Fruit fly (Drosophila melanogaster) whole organism, embryonic: ENCODE measurements around the gene Lst8.
A peak's percentile ranks its signal among the peaks of the same experiment; 100 is the strongest.

Experiments used
- Ada2b ChIP-seq: fragments of 200-800 bp; sonication (Bioruptor generic); IDR thresholded peaks from 2 replicates; pipeline ENCODE4 v1.3.6; 2022; ENCODE audit warnings: missing biosample characterization, missing genetic modification characterization
- Atf6 ChIP-seq: fragments of 200-800 bp; sonication (Bioruptor generic); IDR thresholded peaks from 2 replicates; pipeline ENCODE4 v1.3.6; 2022; ENCODE audit warnings: missing biosample characterization, missing genetic modification characterization
- CG10431 ChIP-seq: fragments of 200-800 bp; sonication (Bioruptor generic); optimal IDR thresholded peaks from 3 replicates; lab custom pipeline; 2018; ENCODE audit warnings: missing biosample characterization, mild to moderate bottlenecking, missing genetic modification characterization
- CG10462 ChIP-seq: fragments of 200-800 bp; sonication (Bioruptor generic); optimal IDR thresholded peaks from 2 replicates; lab custom pipeline; 2016; ENCODE audit warnings: missing biosample characterization, missing genetic modification characterization
- CG11398 ChIP-seq: fragments of 200-800 bp; sonication (Bioruptor generic); optimal IDR thresholded peaks from 2 replicates; lab custom pipeline; 2016; ENCODE audit warnings: missing biosample characterization, missing genetic modification characterization
- CG2116 ChIP-seq: fragments of 200-800 bp; sonication (Bioruptor generic); optimal IDR thresholded peaks from 3 replicates; lab custom pipeline; 2018; ENCODE audit warnings: missing biosample characterization, mild to moderate bottlenecking, missing genetic modification characterization
- CG30020 ChIP-seq: fragments of 200-800 bp; optimal IDR thresholded peaks from 2 replicates; lab custom pipeline; 2019; ENCODE audit warnings: missing biosample characterization, mild to moderate bottlenecking, missing genetic modification characterization, moderate library complexity
- CG30431 ChIP-seq: fragments of 200-800 bp; sonication (Bioruptor generic); optimal IDR thresholded peaks from 2 replicates; lab custom pipeline; 2017; ENCODE audit warnings: missing biosample characterization, missing genetic modification characterization
- CG32767 ChIP-seq: fragments of 200-800 bp; sonication (Bioruptor generic); IDR thresholded peaks from 2 replicates; pipeline ENCODE4 v1.3.6; 2022; ENCODE audit warnings: missing biosample characterization, missing genetic modification characterization
- CG6254 ChIP-seq: fragments of 200-800 bp; sonication (Bioruptor generic); optimal IDR thresholded peaks from 3 replicates; lab custom pipeline; 2017; ENCODE audit warnings: mild to moderate bottlenecking, missing biosample characterization, missing genetic modification reagents, missing genetic modification characterization
- CG6654 ChIP-seq: fragments of 200-800 bp; sonication (Bioruptor generic); optimal IDR thresholded peaks from 2 replicates; lab custom pipeline; 2017; ENCODE audit warnings: missing biosample characterization, mild to moderate bottlenecking, missing genetic modification characterization
- CG6854 ChIP-seq: fragments of 200-800 bp; sonication (Bioruptor generic); optimal IDR thresholded peaks from 3 replicates; lab custom pipeline; 2017; ENCODE audit warnings: missing biosample characterization, mild to moderate bottlenecking, missing genetic modification characterization
- CG7839 ChIP-seq: fragments of 200-800 bp; sonication (Bioruptor generic); optimal IDR thresholded peaks from 3 replicates; lab custom pipeline; 2018; ENCODE audit warnings: missing biosample characterization, mild to moderate bottlenecking, missing genetic modification characterization, moderate library complexity
- CG9215 ChIP-seq: fragments of 200-800 bp; sonication (Bioruptor generic); IDR thresholded peaks from 2 replicates; pipeline ENCODE4 v1.3.6; 2022; ENCODE audit warnings: missing biosample characterization, missing genetic modification characterization
- CG9932 ChIP-seq: fragments of 200-800 bp; sonication (Bioruptor generic); IDR thresholded peaks from 2 replicates; pipeline ENCODE4 v1.3.6; 2022; ENCODE audit warnings: missing biosample characterization, missing genetic modification characterization
- Deaf1 ChIP-seq: fragments of 200-800 bp; optimal IDR thresholded peaks from 3 replicates; lab custom pipeline; 2019; ENCODE audit warnings: missing biosample characterization, mild to moderate bottlenecking, missing genetic modification characterization, moderate library complexity
- Dfd ChIP-seq, 2 experiments: fragments of >200 bp; optimal IDR thresholded peaks; 2 replicates each; lab custom pipeline; 2017; ENCODE audit warnings: missing biosample characterization in 2 of 2, missing genetic modification characterization in 2 of 2
- Fer1 ChIP-seq: fragments of 200-800 bp; sonication (Bioruptor generic); optimal IDR thresholded peaks from 2 replicates; lab custom pipeline; 2017; ENCODE audit warnings: missing biosample characterization, mild to moderate bottlenecking, missing genetic modification characterization
- HLH54F ChIP-seq: fragments of 200-800 bp; sonication (Bioruptor generic); optimal IDR thresholded peaks from 3 replicates; lab custom pipeline; 2016; ENCODE audit warnings: missing biosample characterization, missing genetic modification characterization
- Hr51 ChIP-seq, 2 experiments: fragments of 200-800 bp; sonication (Bioruptor generic); optimal IDR thresholded peaks; 2 replicates in 1 of 2; 3 replicates in 1 of 2; lab custom pipeline; 2016 to 2018; ENCODE audit warnings: missing biosample characterization in 2 of 2, missing genetic modification characterization in 2 of 2, mild to moderate bottlenecking in 1 of 2, moderate library complexity in 1 of 2
- Kr ChIP-seq: fragments of 200-800 bp; sonication (Bioruptor generic); optimal IDR thresholded peaks from 2 replicates; lab custom pipeline; 2017; ENCODE audit warnings: missing biosample characterization, mild to moderate bottlenecking, missing genetic modification characterization
- Lpt ChIP-seq: fragments of >200 bp; optimal IDR thresholded peaks from 2 replicates; lab custom pipeline; 2018; ENCODE audit warnings: missing biosample characterization, missing genetic modification characterization
- MTF-1 ChIP-seq: fragments of 200-800 bp; sonication (Bioruptor generic); optimal IDR thresholded peaks from 2 replicates; lab custom pipeline; 2018; ENCODE audit warnings: missing biosample characterization, mild to moderate bottlenecking, missing genetic modification characterization, borderline replicate concordance
- Med ChIP-seq: fragments of 200-800 bp; sonication (Bioruptor generic); peaks from one replicate; lab custom pipeline; 2016; ENCODE audit warnings: missing biosample characterization, missing genetic modification characterization, mild to moderate bottlenecking, inconsistent platforms, moderate library complexity
- Ssrp ChIP-seq: fragments of 200-800 bp; sonication (Bioruptor generic); optimal IDR thresholded peaks from 2 replicates; lab custom pipeline; 2018; ENCODE audit warnings: missing biosample characterization, mild to moderate bottlenecking, missing genetic modification characterization, moderate library complexity
- Taf1 ChIP-seq: fragments of 200-800 bp; sonication (Bioruptor generic); IDR thresholded peaks from 2 replicates; pipeline ENCODE4 v1.3.6; 2022; ENCODE audit warnings: missing biosample characterization, missing genetic modification characterization
- Trl ChIP-seq, 3 experiments: fragments of >200 bp in 2 of 3; fragments of 200-800 bp in 1 of 3; sonication (Bioruptor generic) in 1 of 3; optimal IDR thresholded peaks; 2 replicates in 1 of 3; 3 replicates in 2 of 3; lab custom pipeline; 2016 to 2017; ENCODE audit warnings: missing biosample characterization in 1 of 3, missing genetic modification characterization in 1 of 3
- Usf ChIP-seq: fragments of 200-800 bp; sonication (Bioruptor generic); optimal IDR thresholded peaks from 2 replicates; lab custom pipeline; 2017; ENCODE audit warnings: missing genotype, missing biosample characterization, missing genetic modification characterization
- al ChIP-seq: fragments of 200-800 bp; sonication (Bioruptor generic); IDR thresholded peaks from 2 replicates; pipeline ENCODE4 v1.3.6; 2022; ENCODE audit warnings: missing biosample characterization, missing genetic modification characterization
- bowl ChIP-seq: fragments of 200-800 bp; sonication (Bioruptor generic); IDR thresholded peaks from 2 replicates; pipeline ENCODE4 v1.3.6; 2022; ENCODE audit warnings: missing biosample characterization, missing genetic modification characterization
- danr ChIP-seq: fragments of 200-800 bp; sonication (Bioruptor generic); IDR thresholded peaks from 2 replicates; pipeline ENCODE4 v1.3.6; 2022; ENCODE audit warnings: missing biosample characterization, missing genetic modification characterization
- dmrt11E ChIP-seq: fragments of 200-800 bp; sonication (Bioruptor generic); optimal IDR thresholded peaks from 3 replicates; lab custom pipeline; 2018; ENCODE audit warnings: missing biosample characterization, mild to moderate bottlenecking, missing genetic modification characterization, moderate library complexity
- fd3F ChIP-seq: fragments of 200-800 bp; sonication (Bioruptor generic); optimal IDR thresholded peaks from 2 replicates; lab custom pipeline; 2018; ENCODE audit warnings: missing biosample characterization, mild to moderate bottlenecking, missing genetic modification characterization, moderate library complexity
- fd96Cb ChIP-seq: fragments of 200-800 bp; sonication (Bioruptor generic); optimal IDR thresholded peaks from 2 replicates; lab custom pipeline; 2018; ENCODE audit warnings: missing biosample characterization, mild to moderate bottlenecking, missing genetic modification characterization, moderate library complexity
- gcm ChIP-seq: fragments of 200-800 bp; sonication (Bioruptor generic); optimal IDR thresholded peaks from 2 replicates; lab custom pipeline; 2019; ENCODE audit warnings: missing biosample characterization, mild to moderate bottlenecking, missing genetic modification characterization, moderate library complexity
- gt ChIP-seq: fragments of 200-800 bp; sonication (Bioruptor generic); IDR thresholded peaks from 2 replicates; pipeline ENCODE4 v1.3.6; 2022; ENCODE audit warnings: missing biosample characterization, missing genetic modification characterization
- her ChIP-seq: fragments of 200-800 bp; sonication (Bioruptor generic); optimal IDR thresholded peaks from 2 replicates; lab custom pipeline; 2016; ENCODE audit warnings: missing biosample characterization, missing genetic modification characterization
- jumu ChIP-seq: fragments of 200-800 bp; sonication (Bioruptor generic); optimal IDR thresholded peaks from 3 replicates; lab custom pipeline; 2016; ENCODE audit warnings: missing biosample characterization, missing genetic modification characterization
- lmd ChIP-seq: fragments of 200-800 bp; sonication (Bioruptor generic); IDR thresholded peaks from 2 replicates; pipeline ENCODE4 v1.3.6; 2022; ENCODE audit warnings: missing biosample characterization, missing genetic modification characterization
- p53 ChIP-seq: fragments of 200-800 bp; sonication (Bioruptor generic); optimal IDR thresholded peaks from 2 replicates; lab custom pipeline; 2016; ENCODE audit warnings: missing biosample characterization, missing genetic modification characterization
- psq ChIP-seq: fragments of 200-800 bp; sonication (Bioruptor generic); optimal IDR thresholded peaks from 2 replicates; lab custom pipeline; 2017; ENCODE audit warnings: missing biosample characterization, missing genetic modification characterization
- sc ChIP-seq, 3 experiments: fragments of >200 bp in 2 of 3; fragments of 200-800 bp in 1 of 3; sonication (Bioruptor generic) in 1 of 3; optimal IDR thresholded peaks; 2 replicates in 2 of 3; 3 replicates in 1 of 3; lab custom pipeline; 2017; ENCODE audit warnings: mild to moderate bottlenecking in 1 of 3, missing biosample characterization in 1 of 3, missing genetic modification characterization in 1 of 3, missing genetic modification reagents in 1 of 3
- sens ChIP-seq: fragments of 200-800 bp; sonication (Bioruptor generic); peaks from one replicate; lab custom pipeline; 2016; ENCODE audit warnings: missing biosample characterization, missing genetic modification characterization
- seq ChIP-seq: fragments of 200-800 bp; sonication (Bioruptor generic); IDR thresholded peaks from 2 replicates; pipeline ENCODE4 v1.3.6; 2022; ENCODE audit warnings: missing biosample characterization, missing genetic modification characterization
- sug ChIP-seq: fragments of 200-800 bp; optimal IDR thresholded peaks from 2 replicates; lab custom pipeline; 2019; ENCODE audit warnings: missing biosample characterization, mild to moderate bottlenecking, missing genetic modification characterization, moderate library complexity
- tx ChIP-seq: fragments of 200-800 bp; sonication (Bioruptor generic); optimal IDR thresholded peaks from 2 replicates; lab custom pipeline; 2016; ENCODE audit warnings: missing biosample characterization, missing genetic modification characterization
- unpg ChIP-seq: fragments of 200-800 bp; sonication (Bioruptor generic); optimal IDR thresholded peaks from 3 replicates; lab custom pipeline; 2018; ENCODE audit warnings: missing biosample characterization, mild to moderate bottlenecking, missing genetic modification characterization, moderate library complexity
- zen ChIP-seq: fragments of 200-800 bp; sonication (Bioruptor generic); optimal IDR thresholded peaks from 3 replicates; lab custom pipeline; 2018; ENCODE audit warnings: missing biosample characterization, mild to moderate bottlenecking, missing genetic modification characterization, moderate library complexity

The Lst8 gene

dm6 chrX:9584104-9584947 lies 21.4 kb downstream of the Lst8 start (continued):
- TF ChIP-seq tx (no peak), Deaf1 (tag; lab: Kevin White, UChicago) (peak; percentile 38), Ada2b (GFP tag; lab: Robert Waterston, UW) (0 out of 2 replicates have a peak, but pooled peaks have one; percentile 17), lmd (GFP tag; lab: Robert Waterston, UW) (peak; percentile 69; the same call in 1 of the 2 replicates), CG10462 (GFP tag; lab: Kevin White, UChicago) (no peak), Med (GFP tag; lab: Kevin White, UChicago) (peak; percentile 85), jumu (no peak), sc (optimal IDR thresholded peaks at IDR 0.05; lab: Kevin White, UChicago) (no peak), sc (GFP tag; optimal IDR thresholded peaks at IDR 0.05; lab: Kevin White, UChicago) (no peak), CG6254 (GFP tag; lab: Kevin White, UChicago) (no peak), unpg (GFP tag; lab: Kevin White, UChicago) (peak; percentile 15), gcm (GFP tag; lab: Kevin White, UChicago) (no peak), CG7839 (peak; percentile 65), dmrt11E (tag; lab: Kevin White, UChicago) (peak; percentile 12), Atf6 (GFP tag; lab: Robert Waterston, UW) (no peak), bowl (GFP tag; lab: Robert Waterston, UW) (no peak), Hr51 (GFP tag; optimal IDR thresholded peaks at IDR 0.05; lab: Kevin White, UChicago) (peak in 1 of 2 experiments; percentile 27), gt (no peak), MTF-1 (GFP tag; lab: Kevin White, UChicago) (peak; percentile 17), Taf1 (GFP tag; lab: Robert Waterston, UW) (no peak), CG9932 (GFP tag; lab: Robert Waterston, UW) (peak; percentile 43; the same call in 1 of the 2 replicates), al (0 out of 2 replicates have a peak, but pooled peaks have one; percentile 11), zen (tag; lab: Kevin White, UChicago) (no peak), seq (0 out of 2 replicates have a peak, but pooled peaks have one; percentile 13), CG32767 (GFP tag; lab: Robert Waterston, UW) (peak; percentile 46; the same call in 1 of the 2 replicates), Dfd (GFP tag; optimal IDR thresholded peaks at IDR 0.05; lab: Kevin White, UChicago) (no peak), CG6854 (GFP tag; lab: Kevin White, UChicago) (no peak), Lpt (GFP tag; lab: Kevin White, UChicago) (no peak), Usf (peak; percentile 42), CG6654 (GFP tag; lab: Kevin White, UChicago) (peak; percentile 6), CG30431 (peak; percentile 14), psq (GFP tag; lab: Kevin White, UChicago) (no peak), CG9215 (GFP tag; lab: Robert Waterston, UW) (peak; percentile 42; the same call in 1 of the 2 replicates), CG2116 (GFP tag; lab: Kevin White, UChicago) (no peak), CG10431 (GFP tag; lab: Kevin White, UChicago) (no peak), p53 (no peak), sens (GFP tag; lab: Kevin White, UChicago) (no peak), HLH54F (GFP tag; lab: Kevin White, UChicago) (no peak), Kr (GFP tag; lab: Kevin White, UChicago) (no peak), Trl (optimal IDR thresholded peaks at IDR 0.05; lab: Kevin White, UChicago) (peak; percentile 69 to 91), Trl (GFP tag; optimal IDR thresholded peaks at IDR 0.05; lab: Kevin White, UChicago) (no peak), Fer1 (GFP tag; lab: Kevin White, UChicago) (no peak), fd96Cb (tag; lab: Kevin White, UChicago) (peak; percentile 22), Ssrp (tag; lab: Kevin White, UChicago) (peak; percentile 34), sug (tag; lab: Kevin White, UChicago) (peak; percentile 87), fd3F (GFP tag; lab: Kevin White, UChicago) (peak; percentile 18), CG11398 (GFP tag; lab: Kevin White, UChicago) (peak; percentile 45), CG30020 (tag; lab: Kevin White, UChicago) (no peak), her (GFP tag; lab: Kevin White, UChicago) (no peak), danr (GFP tag; lab: Robert Waterston, UW) (no peak)
